Fruit fly (Drosophila melanogaster) whole organism, embryonic: ENCODE results near the gene Etfb.

Source experiments
- B-H2 ChIP-seq: fragments of 200-800 bp; sonication (Bioruptor generic); optimal IDR thresholded peaks from 2 replicates; lab custom pipeline; 2018; ENCODE audit warnings: missing biosample characterization, mild to moderate bottlenecking, missing genetic modification characterization
- Blimp-1 ChIP-seq: fragments of 200-800 bp; sonication (Bioruptor generic); optimal IDR thresholded peaks from 3 replicates; lab custom pipeline; 2018; ENCODE audit warnings: missing biosample characterization, missing genetic modification characterization, mild to moderate bottlenecking, moderate library complexity, missing genetic modification reagents
- CG10321 ChIP-seq: fragments of 200-800 bp; sonication (Bioruptor generic); IDR thresholded peaks from 2 replicates; pipeline ENCODE4 v1.3.6; 2022; ENCODE audit warnings: missing biosample characterization, missing genetic modification characterization
- CG10959 ChIP-seq: fragments of 200-800 bp; sonication (Bioruptor generic); IDR thresholded peaks from 2 replicates; pipeline ENCODE4 v1.3.6; 2022; ENCODE audit warnings: missing biosample characterization, missing genetic modification characterization
- CG11723 ChIP-seq: fragments of 200-800 bp; sonication (Bioruptor generic); optimal IDR thresholded peaks from 2 replicates; lab custom pipeline; 2017; ENCODE audit warnings: missing biosample characterization, mild to moderate bottlenecking, missing genetic modification characterization
- CG12769 ChIP-seq: fragments of 200-800 bp; sonication (Bioruptor generic); optimal IDR thresholded peaks from 2 replicates; lab custom pipeline; 2019; ENCODE audit warnings: missing biosample characterization, mild to moderate bottlenecking, missing genetic modification characterization, moderate library complexity
- CG13894 ChIP-seq: fragments of 200-800 bp; sonication (Bioruptor generic); optimal IDR thresholded peaks from 3 replicates; lab custom pipeline; 2018; ENCODE audit warnings: missing biosample characterization, mild to moderate bottlenecking, missing genetic modification characterization, moderate library complexity
- CG15011 ChIP-seq: fragments of 200-800 bp; sonication (Bioruptor generic); optimal IDR thresholded peaks from 3 replicates; lab custom pipeline; 2018; ENCODE audit warnings: missing biosample characterization, mild to moderate bottlenecking, missing genetic modification characterization
- CG17802 ChIP-seq: fragments of 200-800 bp; sonication (Bioruptor generic); optimal IDR thresholded peaks from 2 replicates; lab custom pipeline; 2018; ENCODE audit warnings: missing biosample characterization, mild to moderate bottlenecking, missing genetic modification characterization, moderate library complexity
- CG17829 ChIP-seq: fragments of 200-800 bp; optimal IDR thresholded peaks from 2 replicates; lab custom pipeline; 2019; ENCODE audit warnings: missing biosample characterization, mild to moderate bottlenecking, missing genetic modification characterization, moderate library complexity
- CG18262 ChIP-seq: fragments of 200-800 bp; optimal IDR thresholded peaks from 3 replicates; lab custom pipeline; 2019; ENCODE audit warnings: missing biosample characterization, mild to moderate bottlenecking, missing genetic modification characterization, moderate library complexity
- CG33557 ChIP-seq: fragments of 200-800 bp; sonication (Bioruptor generic); optimal IDR thresholded peaks from 2 replicates; lab custom pipeline; 2019; ENCODE audit warnings: missing biosample characterization, mild to moderate bottlenecking, missing genetic modification characterization, moderate library complexity
- CG3838 ChIP-seq: fragments of 200-800 bp; sonication (Bioruptor generic); optimal IDR thresholded peaks from 3 replicates; lab custom pipeline; 2016; ENCODE audit warnings: missing biosample characterization, missing genetic modification characterization
- CG4424 ChIP-seq: fragments of 200-800 bp; sonication (Bioruptor generic); optimal IDR thresholded peaks from 3 replicates; lab custom pipeline; 2016; ENCODE audit warnings: missing biosample characterization, missing genetic modification characterization
- CG8478 ChIP-seq: fragments of >200 bp; optimal IDR thresholded peaks from 2 replicates; lab custom pipeline; 2018
- D19A ChIP-seq: fragments of 200-800 bp; optimal IDR thresholded peaks from 3 replicates; lab custom pipeline; 2019; ENCODE audit warnings: missing biosample characterization, mild to moderate bottlenecking, missing genetic modification characterization, moderate library complexity
- Dad ChIP-seq: fragments of 200-800 bp; sonication (Bioruptor generic); optimal IDR thresholded peaks from 3 replicates; lab custom pipeline; 2016; ENCODE audit warnings: missing biosample characterization, missing genetic modification characterization
- Dip3 ChIP-seq: fragments of 200-800 bp; sonication (Bioruptor generic); optimal IDR thresholded peaks from 3 replicates; lab custom pipeline; 2016; ENCODE audit warnings: missing biosample characterization, missing genetic modification characterization
- Doc3 ChIP-seq: fragments of 200-800 bp; sonication (Bioruptor generic); IDR thresholded peaks from 3 replicates; pipeline ENCODE4 v1.3.6; 2022; ENCODE audit warnings: missing biosample characterization, missing genetic modification characterization; ENCODE audit not compliant: partially characterized antibody
- E2f2 ChIP-seq: fragments of 200-800 bp; sonication (Bioruptor generic); IDR thresholded peaks from 2 replicates; pipeline ENCODE4 v1.3.6; 2022; ENCODE audit warnings: missing biosample characterization, missing genetic modification characterization
- Hey ChIP-seq: fragments of 200-800 bp; sonication (Bioruptor generic); optimal IDR thresholded peaks from 3 replicates; lab custom pipeline; 2018; ENCODE audit warnings: missing biosample characterization, mild to moderate bottlenecking, missing genetic modification characterization
- Med ChIP-seq: fragments of 200-800 bp; sonication (Bioruptor generic); peaks from one replicate; lab custom pipeline; 2016; ENCODE audit warnings: missing biosample characterization, missing genetic modification characterization, mild to moderate bottlenecking, inconsistent platforms, moderate library complexity
- NfI ChIP-seq: fragments of 200-800 bp; sonication (Bioruptor generic); optimal IDR thresholded peaks from 3 replicates; lab custom pipeline; 2018; ENCODE audit warnings: missing biosample characterization, mild to moderate bottlenecking, missing genetic modification characterization, moderate library complexity
- ap ChIP-seq: fragments of 200-800 bp; sonication (Bioruptor generic); IDR thresholded peaks from 2 replicates; pipeline ENCODE4 v1.3.6; 2022; ENCODE audit warnings: missing biosample characterization, missing genetic modification characterization
- chm ChIP-seq: fragments of 200-800 bp; sonication (Bioruptor generic); IDR thresholded peaks from 2 replicates; pipeline ENCODE4 v1.3.6; 2022; ENCODE audit warnings: missing biosample characterization, missing genetic modification characterization
- corto ChIP-seq: fragments of 200-800 bp; sonication (Bioruptor generic); optimal IDR thresholded peaks from 2 replicates; lab custom pipeline; 2016; ENCODE audit warnings: missing biosample characterization, mild to moderate bottlenecking, missing genetic modification characterization, moderate library complexity
- disco-r ChIP-seq: fragments of 200-800 bp; sonication (Bioruptor generic); optimal IDR thresholded peaks from 2 replicates; lab custom pipeline; 2016; ENCODE audit warnings: missing biosample characterization, missing genetic modification characterization
- dmrt11E ChIP-seq: fragments of 200-800 bp; sonication (Bioruptor generic); optimal IDR thresholded peaks from 3 replicates; lab custom pipeline; 2018; ENCODE audit warnings: missing biosample characterization, mild to moderate bottlenecking, missing genetic modification characterization, moderate library complexity
- exex ChIP-seq: fragments of 200-800 bp; sonication (Bioruptor generic); optimal IDR thresholded peaks from 4 replicates; lab custom pipeline; 2018; ENCODE audit warnings: missing biosample characterization, mild to moderate bottlenecking, missing genetic modification characterization, moderate library complexity
- gcm2 ChIP-seq: fragments of 200-800 bp; sonication (Bioruptor generic); optimal IDR thresholded peaks from 2 replicates; lab custom pipeline; 2016; ENCODE audit warnings: missing biosample characterization, missing genetic modification characterization
- hbn ChIP-seq: fragments of 200-800 bp; sonication (Bioruptor generic); IDR thresholded peaks from 2 replicates; pipeline ENCODE4 v1.3.6; 2022; ENCODE audit warnings: missing biosample characterization, missing genetic modification characterization; ENCODE audit not compliant: partially characterized antibody
- hth ChIP-seq: fragments of >200 bp; optimal IDR thresholded peaks from 2 replicates; lab custom pipeline; 2017; ENCODE audit warnings: inconsistent platforms
- insv ChIP-seq, 2 experiments: fragments of 200-800 bp; sonication (Bioruptor generic); optimal IDR thresholded peaks; 3 replicates each; lab custom pipeline; 2016 to 2018; ENCODE audit warnings: missing biosample characterization in 2 of 2, missing genetic modification characterization in 2 of 2
- kah ChIP-seq: fragments of 200-800 bp; sonication (Bioruptor generic); optimal IDR thresholded peaks from 2 replicates; lab custom pipeline; 2018; ENCODE audit warnings: missing biosample characterization, mild to moderate bottlenecking, missing genetic modification characterization
- maf-S ChIP-seq: fragments of 200-800 bp; sonication (Bioruptor generic); optimal IDR thresholded peaks from 2 replicates; lab custom pipeline; 2016; ENCODE audit warnings: missing biosample characterization, missing genetic modification characterization
- mirr ChIP-seq: fragments of 200-800 bp; sonication (Bioruptor generic); optimal IDR thresholded peaks from 3 replicates; lab custom pipeline; 2018; ENCODE audit warnings: missing biosample characterization, mild to moderate bottlenecking, missing genetic modification characterization
- prd ChIP-seq, 3 experiments: fragments of >200 bp in 2 of 3; fragments of 200-800 bp in 1 of 3; sonication (Bioruptor generic) in 1 of 3; optimal IDR thresholded peaks in 2 of 3; IDR thresholded peaks in 1 of 3; 2 replicates in 2 of 3; 3 replicates in 1 of 3; pipeline versions ENCODE4 v1.3.6 to Lab custom; 2017 to 2022; ENCODE audit warnings: missing biosample characterization in 1 of 3, missing genetic modification characterization in 1 of 3
- psq ChIP-seq: fragments of 200-800 bp; sonication (Bioruptor generic); optimal IDR thresholded peaks from 2 replicates; lab custom pipeline; 2017; ENCODE audit warnings: missing biosample characterization, missing genetic modification characterization
- run ChIP-seq: fragments of 200-800 bp; sonication (Bioruptor generic); optimal IDR thresholded peaks from 3 replicates; lab custom pipeline; 2018; ENCODE audit warnings: missing biosample characterization, mild to moderate bottlenecking, missing genetic modification characterization
- sd ChIP-seq: fragments of 200-800 bp; sonication (Bioruptor generic); optimal IDR thresholded peaks from 3 replicates; lab custom pipeline; 2018; ENCODE audit warnings: missing biosample characterization, mild to moderate bottlenecking, missing genetic modification characterization, moderate library complexity
- slp2 ChIP-seq: fragments of 200-800 bp; sonication (Bioruptor generic); optimal IDR thresholded peaks from 2 replicates; lab custom pipeline; 2016; ENCODE audit warnings: missing biosample characterization, missing genetic modification characterization
- sna ChIP-seq: fragments of 200-800 bp; sonication (Bioruptor generic); IDR thresholded peaks from 2 replicates; pipeline ENCODE4 v1.3.6; 2022; ENCODE audit warnings: missing biosample characterization, missing genetic modification characterization; ENCODE audit not compliant: partially characterized antibody
- sqz ChIP-seq: fragments of 200-800 bp; sonication (Bioruptor generic); optimal IDR thresholded peaks from 3 replicates; lab custom pipeline; 2018; ENCODE audit warnings: missing biosample characterization, mild to moderate bottlenecking, missing genetic modification characterization
- sr ChIP-seq: fragments of 200-800 bp; sonication (Bioruptor generic); IDR thresholded peaks from 3 replicates; pipeline ENCODE4 v1.3.6; 2022; ENCODE audit warnings: missing biosample characterization, missing genetic modification characterization
- sug ChIP-seq: fragments of 200-800 bp; optimal IDR thresholded peaks from 2 replicates; lab custom pipeline; 2019; ENCODE audit warnings: missing biosample characterization, mild to moderate bottlenecking, missing genetic modification characterization, moderate library complexity
- tin ChIP-seq: fragments of 200-800 bp; sonication (Bioruptor generic); optimal IDR thresholded peaks from 3 replicates; lab custom pipeline; 2016; ENCODE audit warnings: missing biosample characterization, missing genetic modification characterization
- vvl ChIP-seq: fragments of 200-800 bp; sonication (Bioruptor generic); IDR thresholded peaks from 2 replicates; pipeline ENCODE4 v1.3.6; 2022; ENCODE audit warnings: missing biosample characterization, missing genetic modification characterization
- wek ChIP-seq: fragments of 200-800 bp; sonication (Bioruptor generic); optimal IDR thresholded peaks from 3 replicates; lab custom pipeline; 2018; ENCODE audit warnings: missing biosample characterization, mild to moderate bottlenecking, missing genetic modification characterization, moderate library complexity
- wor ChIP-seq: fragments of 200-800 bp; sonication (Bioruptor generic); IDR thresholded peaks from 2 replicates; pipeline ENCODE4 v1.3.6; 2022; ENCODE audit warnings: missing biosample characterization, missing genetic modification characterization

Gene Etfb

DNA sequence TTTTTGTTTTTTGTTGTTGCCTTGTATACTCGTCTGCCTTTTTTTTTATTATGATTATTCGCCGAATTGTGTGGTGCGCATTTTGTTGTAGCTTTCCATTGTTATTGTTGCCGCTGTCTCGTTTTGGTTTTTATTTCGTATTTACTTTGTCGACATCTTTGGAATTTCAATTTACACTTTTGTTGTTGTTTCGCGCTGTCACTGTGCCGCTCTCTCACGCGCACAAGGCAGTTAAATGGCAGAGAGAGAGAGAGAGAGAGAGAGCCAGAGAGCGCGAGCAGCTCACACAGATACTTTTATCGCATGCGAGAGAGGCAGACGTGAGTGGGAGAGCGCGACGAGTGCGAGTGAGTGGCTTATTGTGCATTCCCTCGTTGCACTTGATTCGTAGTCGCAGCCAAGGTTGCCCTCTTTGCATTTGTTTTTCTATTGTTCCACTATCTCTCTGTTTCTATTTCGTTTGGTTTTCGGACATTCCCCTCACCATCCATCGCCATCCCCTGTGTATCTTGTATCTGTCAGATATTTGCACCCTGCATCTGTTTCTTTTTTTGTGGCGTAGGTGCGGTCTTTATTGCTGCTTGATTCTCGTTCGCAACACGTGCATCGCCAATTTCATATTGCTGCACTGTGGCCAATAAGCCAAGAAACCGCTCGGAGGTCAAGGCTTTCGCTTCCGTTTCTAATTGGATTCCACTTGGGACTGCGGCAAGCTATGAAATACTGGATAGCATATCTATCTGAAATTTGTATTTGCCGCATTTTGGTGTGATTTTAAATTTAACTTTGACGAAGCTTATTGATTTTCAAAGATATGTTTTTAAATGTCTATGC, 28.2 kb downstream of the Etfb start (continued):
- TF ChIP-seq CG10959 (GFP tag; lab: Robert Waterston, UW) (no peak), Med (GFP tag; lab: Kevin White, UChicago) (no peak), dmrt11E (tag; lab: Kevin White, UChicago) (no peak), CG17802 (tag; lab: Kevin White, UChicago) (no peak), disco-r (GFP tag; lab: Kevin White, UChicago) (no peak), insv (GFP tag; optimal IDR thresholded peaks at IDR 0.05; lab: Kevin White, UChicago) (peak; percentile 44 to 91), wek (GFP tag; lab: Kevin White, UChicago) (peak; percentile 59), CG18262 (tag; lab: Kevin White, UChicago) (no peak), psq (GFP tag; lab: Kevin White, UChicago) (peak; percentile 66), Blimp-1 (GFP tag; lab: Kevin White, UChicago) (no peak), maf-S (GFP tag; lab: Kevin White, UChicago) (no peak), kah (GFP tag; lab: Kevin White, UChicago) (peak; percentile 20), gcm2 (GFP tag; lab: Kevin White, UChicago) (no peak), mirr (peak; percentile 47), Dip3 (no peak), slp2 (no peak), D19A (tag; lab: Kevin White, UChicago) (no peak), E2f2 (GFP tag; lab: Robert Waterston, UW) (0 out of 2 replicates have a peak, but pooled peaks have one; percentile 17), CG12769 (tag; lab: Kevin White, UChicago) (no peak), sna (0 out of 2 replicates have a peak, but pooled peaks have one; percentile 47), Doc3 (GFP tag; lab: Robert Waterston, UW) (peak; percentile 28; the same call in 1 of the 3 replicates), sr (GFP tag; lab: Robert Waterston, UW) (no peak), sd (tag; lab: Kevin White, UChicago) (peak; percentile 98), CG3838 (GFP tag; lab: Kevin White, UChicago) (no peak), Hey (tag; lab: Kevin White, UChicago) (no peak), CG8478 (lab: Kevin White, UChicago) (no peak), run (tag; lab: Kevin White, UChicago) (peak; percentile 24), CG11723 (no peak), CG15011 (GFP tag; lab: Kevin White, UChicago) (no peak), ap (no peak), wor (no peak), vvl (GFP tag; lab: Robert Waterston, UW) (peak; percentile 43; the same call in 1 of the 2 replicates), exex (tag; lab: Kevin White, UChicago) (no peak), NfI (GFP tag; lab: Kevin White, UChicago) (no peak), hbn (no peak), chm (GFP tag; lab: Robert Waterston, UW) (peak; percentile 65), CG4424 (GFP tag; lab: Kevin White, UChicago) (no peak), sug (tag; lab: Kevin White, UChicago) (no peak), CG17829 (tag; lab: Kevin White, UChicago) (no peak), sqz (GFP tag; lab: Kevin White, UChicago) (peak; percentile 54), prd (optimal IDR thresholded peaks at IDR 0.05; lab: Kevin White, UChicago) (no peak), prd (GFP tag; IDR thresholded peaks at IDR 0.05; lab: Robert Waterston, UW) (no peak), corto (GFP tag; lab: Kevin White, UChicago) (peak; percentile 55), CG13894 (tag; lab: Kevin White, UChicago) (no peak), CG33557 (peak; percentile 43), tin (GFP tag; lab: Kevin White, UChicago) (no peak), hth (lab: Kevin White, UChicago) (no peak), B-H2 (peak; percentile 23), CG10321 (no peak), Dad (GFP tag; lab: Kevin White, UChicago) (no peak)
